Fruit fly (Drosophila melanogaster) whole organism, embryonic: ENCODE measurements around the gene CG32984.

Source experiments
- Asciz ChIP-seq: fragments of 200-800 bp; sonication (Bioruptor generic); optimal IDR thresholded peaks from 2 replicates; lab custom pipeline; 2017; ENCODE audit warnings: missing biosample characterization, mild to moderate bottlenecking, missing genetic modification characterization, missing genetic modification reagents
- CG10543 ChIP-seq: fragments of 200-800 bp; sonication (Bioruptor generic); optimal IDR thresholded peaks from 3 replicates; lab custom pipeline; 2017; ENCODE audit warnings: missing biosample characterization, mild to moderate bottlenecking, missing genetic modification characterization, moderate library complexity
- CG11560 ChIP-seq: fragments of 200-800 bp; sonication (Bioruptor generic); IDR thresholded peaks from 3 replicates; pipeline ENCODE4 v1.3.6; 2022; ENCODE audit warnings: missing biosample characterization, missing genetic modification characterization
- CG12236 ChIP-seq: fragments of 200-800 bp; sonication (Bioruptor generic); optimal IDR thresholded peaks from 2 replicates; lab custom pipeline; 2016; ENCODE audit warnings: missing biosample characterization, missing genetic modification characterization
- CG13287 ChIP-seq: fragments of 200-800 bp; sonication (Bioruptor generic); IDR thresholded peaks from 2 replicates; pipeline ENCODE4 v1.3.6; 2022; ENCODE audit warnings: missing biosample characterization, missing genetic modification characterization; ENCODE audit not compliant: partially characterized antibody
- CG16815 ChIP-seq: fragments of 200-800 bp; sonication (Bioruptor generic); optimal IDR thresholded peaks from 3 replicates; lab custom pipeline; 2017; ENCODE audit warnings: missing biosample characterization, mild to moderate bottlenecking, missing genetic modification characterization
- CG17359 ChIP-seq: fragments of 200-800 bp; sonication (Bioruptor generic); optimal IDR thresholded peaks from 3 replicates; lab custom pipeline; 2018; ENCODE audit warnings: missing biosample characterization, mild to moderate bottlenecking, missing genetic modification characterization, moderate library complexity
- CG17385 ChIP-seq: fragments of 200-800 bp; sonication (Bioruptor generic); optimal IDR thresholded peaks from 3 replicates; lab custom pipeline; 2018; ENCODE audit warnings: missing biosample characterization, mild to moderate bottlenecking, missing genetic modification characterization
- CG18764 ChIP-seq: fragments of 200-800 bp; sonication (Bioruptor generic); optimal IDR thresholded peaks from 3 replicates; lab custom pipeline; 2016; ENCODE audit warnings: missing biosample characterization, missing genetic modification characterization
- CG4730 ChIP-seq: fragments of 200-800 bp; sonication (Bioruptor generic); IDR thresholded peaks from 2 replicates; pipeline ENCODE4 v1.3.6; 2022; ENCODE audit warnings: missing biosample characterization, missing genetic modification characterization
- CG5245 ChIP-seq: fragments of 200-800 bp; sonication (Bioruptor generic); optimal IDR thresholded peaks from 3 replicates; lab custom pipeline; 2016; ENCODE audit warnings: missing biosample characterization, missing genetic modification characterization
- CG6813 ChIP-seq: fragments of 200-800 bp; sonication (Bioruptor generic); optimal IDR thresholded peaks from 2 replicates; lab custom pipeline; 2017; ENCODE audit warnings: missing biosample characterization, missing genetic modification characterization, mild to moderate bottlenecking, moderate library complexity, missing genetic modification reagents
- CG7372 ChIP-seq: fragments of 200-800 bp; sonication (Bioruptor generic); IDR thresholded peaks from 2 replicates; pipeline ENCODE4 v1.3.6; 2022; ENCODE audit warnings: missing biosample characterization, missing genetic modification characterization
- CG8924 ChIP-seq: fragments of 200-800 bp; optimal IDR thresholded peaks from 3 replicates; lab custom pipeline; 2019; ENCODE audit warnings: missing biosample characterization, mild to moderate bottlenecking, missing genetic modification characterization, moderate library complexity
- CG9817 ChIP-seq: fragments of 200-800 bp; sonication (Bioruptor generic); optimal IDR thresholded peaks from 2 replicates; lab custom pipeline; 2018; ENCODE audit warnings: missing biosample characterization, mild to moderate bottlenecking, missing genetic modification characterization, moderate library complexity
- D19A ChIP-seq: fragments of 200-800 bp; optimal IDR thresholded peaks from 3 replicates; lab custom pipeline; 2019; ENCODE audit warnings: missing biosample characterization, mild to moderate bottlenecking, missing genetic modification characterization, moderate library complexity
- H15 ChIP-seq: fragments of 200-800 bp; sonication (Bioruptor generic); IDR thresholded peaks from 3 replicates; pipeline ENCODE4 v1.3.6; 2022; ENCODE audit warnings: missing biosample characterization, missing genetic modification characterization
- HHEX ChIP-seq: fragments of 200-800 bp; sonication (Bioruptor generic); optimal IDR thresholded peaks from 3 replicates; lab custom pipeline; 2017; ENCODE audit warnings: missing biosample characterization, mild to moderate bottlenecking, missing genetic modification characterization, missing genetic modification reagents
- HLH4C ChIP-seq: fragments of 200-800 bp; sonication (Bioruptor generic); IDR thresholded peaks from 3 replicates; pipeline ENCODE4 v1.3.6; 2022; ENCODE audit warnings: missing biosample characterization, missing genetic modification characterization; ENCODE audit not compliant: partially characterized antibody
- Jarid2 ChIP-seq: fragments of 200-800 bp; sonication (Bioruptor generic); optimal IDR thresholded peaks from 3 replicates; lab custom pipeline; 2017; ENCODE audit warnings: mild to moderate bottlenecking, missing biosample characterization, missing genetic modification reagents, missing genetic modification characterization
- MTF-1 ChIP-seq: fragments of 200-800 bp; sonication (Bioruptor generic); optimal IDR thresholded peaks from 2 replicates; lab custom pipeline; 2018; ENCODE audit warnings: missing biosample characterization, mild to moderate bottlenecking, missing genetic modification characterization, borderline replicate concordance
- Mrtf ChIP-seq: fragments of 200-800 bp; sonication (Bioruptor generic); IDR thresholded peaks from 3 replicates; pipeline ENCODE4 v1.3.6; 2022; ENCODE audit warnings: missing biosample characterization, missing genetic modification characterization
- NC2α ChIP-seq: fragments of 200-800 bp; sonication (Bioruptor generic); optimal IDR thresholded peaks from 2 replicates; lab custom pipeline; 2016; ENCODE audit warnings: missing biosample characterization, missing genetic modification characterization
- Nf-YA ChIP-seq: fragments of 200-800 bp; sonication (Bioruptor generic); IDR thresholded peaks from 2 replicates; pipeline ENCODE4 v1.3.6; 2022; ENCODE audit warnings: missing biosample characterization, missing genetic modification characterization
- Sin3A ChIP-seq: fragments of >200 bp; optimal IDR thresholded peaks from 2 replicates; lab custom pipeline; 2018
- Sox102F ChIP-seq: fragments of 200-800 bp; sonication (Bioruptor generic); optimal IDR thresholded peaks from 2 replicates; lab custom pipeline; 2018; ENCODE audit warnings: missing biosample characterization, mild to moderate bottlenecking, missing genetic modification characterization, moderate library complexity
- amos ChIP-seq: fragments of 200-800 bp; sonication (Bioruptor generic); IDR thresholded peaks from 2 replicates; pipeline ENCODE4 v1.3.6; 2022; ENCODE audit warnings: missing biosample characterization, missing genetic modification characterization; ENCODE audit not compliant: partially characterized antibody
- ap ChIP-seq: fragments of 200-800 bp; sonication (Bioruptor generic); IDR thresholded peaks from 2 replicates; pipeline ENCODE4 v1.3.6; 2022; ENCODE audit warnings: missing biosample characterization, missing genetic modification characterization
- az2 ChIP-seq: fragments of 200-800 bp; sonication (Bioruptor generic); optimal IDR thresholded peaks from 3 replicates; lab custom pipeline; 2016; ENCODE audit warnings: missing biosample characterization, missing genetic modification characterization
- bowl ChIP-seq: fragments of 200-800 bp; sonication (Bioruptor generic); IDR thresholded peaks from 2 replicates; pipeline ENCODE4 v1.3.6; 2022; ENCODE audit warnings: missing biosample characterization, missing genetic modification characterization
- ci ChIP-seq: fragments of 200-800 bp; sonication (Bioruptor generic); IDR thresholded peaks from 3 replicates; pipeline ENCODE4 v1.3.6; 2022; ENCODE audit warnings: missing biosample characterization, missing genetic modification characterization
- dysf ChIP-seq: fragments of 200-800 bp; sonication (Bioruptor generic); IDR thresholded peaks from 3 replicates; pipeline ENCODE4 v1.3.6; 2022; ENCODE audit warnings: missing biosample characterization, missing genetic modification characterization
- gro ChIP-seq: fragments of 200-800 bp; sonication (Bioruptor generic); optimal IDR thresholded peaks from 2 replicates; lab custom pipeline; 2016; ENCODE audit warnings: missing biosample characterization, missing genetic modification characterization
- ham ChIP-seq: fragments of 200-800 bp; sonication (Bioruptor generic); IDR thresholded peaks from 2 replicates; pipeline ENCODE4 v1.3.6; 2022; ENCODE audit warnings: missing biosample characterization, missing genetic modification characterization
- ind ChIP-seq: fragments of 200-800 bp; sonication (Bioruptor generic); optimal IDR thresholded peaks from 3 replicates; lab custom pipeline; 2016; ENCODE audit warnings: missing biosample characterization, missing genetic modification characterization
- maf-S ChIP-seq: fragments of 200-800 bp; sonication (Bioruptor generic); optimal IDR thresholded peaks from 2 replicates; lab custom pipeline; 2016; ENCODE audit warnings: missing biosample characterization, missing genetic modification characterization
- nau ChIP-seq: fragments of 200-800 bp; sonication (Bioruptor generic); optimal IDR thresholded peaks from 3 replicates; lab custom pipeline; 2017; ENCODE audit warnings: missing biosample characterization, mild to moderate bottlenecking, missing genetic modification characterization, missing genetic modification reagents
- nom ChIP-seq: fragments of 200-800 bp; sonication (Bioruptor generic); optimal IDR thresholded peaks from 2 replicates; lab custom pipeline; 2017; ENCODE audit warnings: missing biosample characterization, missing genetic modification characterization, mild to moderate bottlenecking, moderate library complexity, missing genetic modification reagents
- peb ChIP-seq: fragments of 200-800 bp; sonication (Bioruptor generic); IDR thresholded peaks from 2 replicates; pipeline ENCODE4 v1.3.6; 2022; ENCODE audit warnings: missing biosample characterization, missing genetic modification characterization
- pho ChIP-seq: fragments of 200-800 bp; sonication (Bioruptor generic); optimal IDR thresholded peaks from 2 replicates; lab custom pipeline; 2016; ENCODE audit warnings: missing biosample characterization, missing genetic modification characterization
- sim ChIP-seq: fragments of 200-800 bp; sonication (Bioruptor generic); IDR thresholded peaks from 2 replicates; pipeline ENCODE4 v1.3.6; 2022; ENCODE audit warnings: missing biosample characterization, missing genetic modification characterization
- so ChIP-seq: fragments of 200-800 bp; sonication (Bioruptor generic); IDR thresholded peaks from 3 replicates; pipeline ENCODE4 v1.3.6; 2022; ENCODE audit warnings: missing biosample characterization, missing genetic modification characterization
- sob ChIP-seq: fragments of 200-800 bp; sonication (Bioruptor generic); IDR thresholded peaks from 2 replicates; pipeline ENCODE4 v1.3.6; 2022; ENCODE audit warnings: missing biosample characterization, missing genetic modification characterization
- unc-4 ChIP-seq: fragments of 200-800 bp; sonication (Bioruptor generic); IDR thresholded peaks from 2 replicates; pipeline ENCODE4 v1.3.6; 2022; ENCODE audit warnings: missing biosample characterization, missing genetic modification characterization; ENCODE audit not compliant: partially characterized antibody
- vvl ChIP-seq: fragments of 200-800 bp; sonication (Bioruptor generic); IDR thresholded peaks from 2 replicates; pipeline ENCODE4 v1.3.6; 2022; ENCODE audit warnings: missing biosample characterization, missing genetic modification characterization

Gene CG32984

dm6 chr2L:8982584-8983302 lies 18.0 kb downstream of the CG32984 start (continued):
- TF ChIP-seq CG17385 (GFP tag; lab: Kevin White, UChicago) (peak; percentile 47), unc-4 (GFP tag; lab: Robert Waterston, UW) (no peak), CG12236 (GFP tag; lab: Kevin White, UChicago) (no peak), CG16815 (GFP tag; lab: Kevin White, UChicago) (no peak)

DNA sequence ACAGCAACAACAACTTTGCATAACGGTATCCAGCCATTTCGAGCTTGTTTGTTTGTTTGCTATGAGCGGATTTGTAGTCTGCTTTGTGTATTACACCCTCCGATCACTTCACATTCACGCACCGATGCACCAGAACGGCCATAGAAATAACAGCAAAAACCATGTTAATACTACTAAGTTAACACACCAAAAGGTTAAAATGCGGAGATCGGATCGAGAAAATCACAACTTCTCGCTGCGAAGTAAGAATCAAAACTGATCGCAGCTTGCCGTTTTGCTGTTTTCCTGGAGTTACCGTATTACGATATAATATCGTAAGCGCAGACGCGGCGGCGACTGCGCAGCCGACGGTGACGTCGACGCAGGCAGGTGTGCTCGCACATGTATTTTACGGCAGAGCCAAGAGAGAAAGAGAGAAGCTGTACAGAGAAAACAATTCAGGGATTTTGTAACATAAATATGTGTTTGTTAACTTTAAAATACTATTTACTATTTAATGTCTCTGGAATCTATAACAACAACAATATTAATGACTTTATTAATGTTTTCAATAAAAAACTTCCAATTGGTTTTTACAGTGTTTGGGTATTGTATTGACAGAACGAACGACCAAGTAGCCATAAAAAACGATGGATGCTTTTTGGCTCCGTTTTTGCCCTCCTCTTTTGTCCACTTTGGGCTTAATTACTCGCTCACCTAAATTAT lies 20.0 kb downstream of the CG32984 start, which contains the start of gene CG13101:
CG13101 (minus strand) TSS at position 259 of the 705 bp plus-strand sequence.
- TF ChIP-seq ap (peak; percentile 90), CG9817 (peak; percentile 82), maf-S (GFP tag; lab: Kevin White, UChicago) (peak; percentile 80), nom (GFP tag; lab: Kevin White, UChicago) (peak; percentile 62), az2 (peak; percentile 93), Sox102F (GFP tag; lab: Kevin White, UChicago) (peak; percentile 86), Sin3A (lab: Kevin White, UChicago) (no peak), D19A (tag; lab: Kevin White, UChicago) (peak; percentile 80), CG5245 (peak; percentile 85), CG17359 (tag; lab: Kevin White, UChicago) (peak; percentile 93), CG8924 (peak; percentile 95), ci (GFP tag; lab: Robert Waterston, UW) (peak; percentile 96), peb (GFP tag; lab: Robert Waterston, UW) (peak; percentile 85), bowl (GFP tag; lab: Robert Waterston, UW) (peak; percentile 86), so (GFP tag; lab: Robert Waterston, UW) (peak; percentile 95), sim (GFP tag; lab: Robert Waterston, UW) (peak; percentile 88), CG4730 (GFP tag; lab: Robert Waterston, UW) (peak; percentile 93), HHEX (peak; percentile 89), CG7372 (GFP tag; lab: Robert Waterston, UW) (peak; percentile 90), Asciz (GFP tag; lab: Kevin White, UChicago) (peak; percentile 90), vvl (peak; percentile 98), CG10543 (GFP tag; lab: Kevin White, UChicago) (peak; percentile 39), gro (peak; percentile 81), CG18764 (GFP tag; lab: Kevin White, UChicago) (peak; percentile 83), CG11560 (tag; lab: Robert Waterston, UW) (peak; percentile 80), NC2α (GFP tag; lab: Kevin White, UChicago) (peak; percentile 67), ham (peak; percentile 88), nau (GFP tag; lab: Kevin White, UChicago) (peak; percentile 90), pho (peak; percentile 91), H15 (GFP tag; lab: Robert Waterston, UW) (peak; percentile 89), HLH4C (no peak), CG6813 (GFP tag; lab: Kevin White, UChicago) (peak; percentile 91), Jarid2 (GFP tag; lab: Kevin White, UChicago) (peak; percentile 78), amos (GFP tag; lab: Robert Waterston, UW) (no peak), Mrtf (GFP tag; lab: Robert Waterston, UW) (peak; percentile 90; the same call in 2 of the 3 replicates), sob (GFP tag; lab: Robert Waterston, UW) (peak; percentile 96), MTF-1 (GFP tag; lab: Kevin White, UChicago) (peak; percentile 79), ind (peak; percentile 90), Nf-YA (GFP tag; lab: Robert Waterston, UW) (peak; percentile 83), CG17385 (GFP tag; lab: Kevin White, UChicago) (peak; percentile 89), dysf (GFP tag; lab: Robert Waterston, UW) (peak; percentile 97), CG13287 (GFP tag; lab: Robert Waterston, UW) (peak; percentile 22; the same call in 1 of the 2 replicates), CG12236 (GFP tag; lab: Kevin White, UChicago) (peak; percentile 56)
